Fruit fly (Drosophila melanogaster): ENCODE measurements around the gene Hsc70-1.

Gene Hsc70-1

dm6 chr3L:13993742-13994719, 20.2 kb downstream of the Hsc70-1 start, which contains the start of gene CtsK1 (continued):
- TF ChIP-seq CG10979 (tag; optimal IDR thresholded peaks at IDR 0.05) = peak; percentile 6
- no peak for TF ChIP-seq CG10321 (GFP tag; IDR thresholded peaks at IDR 0.05)
- TF ChIP-seq CG16779 (GFP tag; IDR thresholded peaks at IDR 0.05) = no peak
- no peak for TF ChIP-seq CG9215 (GFP tag; IDR thresholded peaks at IDR 0.05)
- no peak for TF ChIP-seq D19B (GFP tag; optimal IDR thresholded peaks at IDR 0.05)
- TF ChIP-seq gce (GFP tag; IDR thresholded peaks at IDR 0.05) = 0 out of 3 replicates have a peak, but pooled peaks have one; percentile 27
- TF ChIP-seq CG2875 (GFP tag; optimal IDR thresholded peaks at IDR 0.05) = no peak
- no peak for TF ChIP-seq CG8089 (GFP tag; optimal IDR thresholded peaks at IDR 0.05)
- TF ChIP-seq CG6654 (GFP tag; optimal IDR thresholded peaks at IDR 0.05) = no peak
- TF ChIP-seq slp2 (GFP tag; optimal IDR thresholded peaks at IDR 0.05) = no peak
- no peak for TF ChIP-seq CG17568 (GFP tag; optimal IDR thresholded peaks at IDR 0.05)
- TF ChIP-seq gcm (GFP tag; optimal IDR thresholded peaks at IDR 0.05) = no peak
- TF ChIP-seq CG4404 (GFP tag; IDR thresholded peaks at IDR 0.05) = no peak
- no peak for TF ChIP-seq mld (GFP tag; IDR thresholded peaks at IDR 0.05; ENCODE audit: partially characterized antibody)
- no peak for TF ChIP-seq Sox102F (GFP tag; optimal IDR thresholded peaks at IDR 0.05)
- no peak for TF ChIP-seq Bdp1 (GFP tag; optimal IDR thresholded peaks at IDR 0.05)
- TF ChIP-seq vfl (GFP tag; optimal IDR thresholded peaks at IDR 0.05) = no peak
- no peak for TF ChIP-seq CG5245 (GFP tag; optimal IDR thresholded peaks at IDR 0.05)
- no peak for TF ChIP-seq sd (tag; optimal IDR thresholded peaks at IDR 0.05)
- TF ChIP-seq klu (GFP tag; IDR thresholded peaks at IDR 0.05) = no peak
- no peak for TF ChIP-seq nerfin-1 (tag; optimal IDR thresholded peaks at IDR 0.05)
- TF ChIP-seq MBD-R2 (GFP tag; IDR thresholded peaks at IDR 0.05) = no peak; the same call in 1 of the 2 replicates
- no peak for TF ChIP-seq maf-S (GFP tag; optimal IDR thresholded peaks at IDR 0.05)
- TF ChIP-seq CG10431 (GFP tag; optimal IDR thresholded peaks at IDR 0.05) = no peak
- TF ChIP-seq Stat92E (GFP tag; optimal IDR thresholded peaks at IDR 0.05) = no peak
- TF ChIP-seq CG33557 (GFP tag; optimal IDR thresholded peaks at IDR 0.05) = no peak
- TF ChIP-seq prd (optimal IDR thresholded peaks at IDR 0.05) = no peak
- TF ChIP-seq prd (GFP tag; IDR thresholded peaks at IDR 0.05) = peak; percentile 60; the same call in 2 of the 3 replicates
- TF ChIP-seq Myb (GFP tag; optimal IDR thresholded peaks at IDR 0.05) = no peak
- no peak for TF ChIP-seq CG7745 (tag; optimal IDR thresholded peaks at IDR 0.05)
- TF ChIP-seq hbn (GFP tag; IDR thresholded peaks at IDR 0.05; ENCODE audit: partially characterized antibody) = peak; percentile 72
- TF ChIP-seq Ptx1 (GFP tag; IDR thresholded peaks at IDR 0.05) = no peak; the same call in 1 of the 2 replicates
- TF ChIP-seq Side (GFP tag; optimal IDR thresholded peaks at IDR 0.05) = no peak
- TF ChIP-seq CG17385 (GFP tag; optimal IDR thresholded peaks at IDR 0.05) = peak; percentile 11
- peak; percentile 7 for TF ChIP-seq CG12104 (GFP tag; optimal IDR thresholded peaks at IDR 0.05)
- peak; percentile 38 for TF ChIP-seq CG10267 (tag; optimal IDR thresholded peaks at IDR 0.05)
- TF ChIP-seq Dip2 (GFP tag; IDR thresholded peaks at IDR 0.05) = no peak
- TF ChIP-seq CG2129 (GFP tag; IDR thresholded peaks at IDR 0.05; ENCODE audit: partially characterized antibody) = 0 out of 2 replicates have a peak, but pooled peaks have one; percentile 12
- TF ChIP-seq CrebB (tag; optimal IDR thresholded peaks at IDR 0.05) = no peak
- no peak for TF ChIP-seq CG11560 (tag; IDR thresholded peaks at IDR 0.05)
- TF ChIP-seq croc (GFP tag; conservative IDR thresholded peaks at IDR 0.05) = no peak
- no peak for TF ChIP-seq CG34376 (GFP tag; optimal IDR thresholded peaks at IDR 0.05)
- TF ChIP-seq ato (GFP tag; IDR thresholded peaks at IDR 0.05; ENCODE audit: partially characterized antibody) = no peak
- no peak for TF ChIP-seq Max (GFP tag; optimal IDR thresholded peaks at IDR 0.05)
- no peak for TF ChIP-seq CG6854 (GFP tag; optimal IDR thresholded peaks at IDR 0.05)
- peak; percentile 23 for TF ChIP-seq lbe (GFP tag; optimal IDR thresholded peaks at IDR 0.05)
- TF ChIP-seq CG7987 (GFP tag; optimal IDR thresholded peaks at IDR 0.05) = no peak
- TF ChIP-seq fd102C (GFP tag; optimal IDR thresholded peaks at IDR 0.05) = no peak

All from whole organism, embryonic.